Worm (Caenorhabditis elegans) whole organism, L4/young adult: ENCODE results near the gene fbxa-213.

ENCODE experiments used
- W03F9.2 ChIP-seq: fragments of 150-350 bp; optimal IDR thresholded peaks from 2 replicates; lab custom pipeline; 2014; ENCODE audit warnings: missing biosample characterization, missing genetic modification characterization
- him-1 ChIP-seq: sonication (generic microtip); optimal IDR thresholded peaks from 2 replicates; lab custom pipeline; 2016; ENCODE audit warnings: missing genotype, missing genetic modification reagents, missing genetic modification characterization, missing compliant biosample characterization

- TF ChIP-seq W03F9.2 (tag; lab: Kevin White, UChicago) (no peak), him-1 (no peak)
These were observed 15.2 kb downstream of the fbxa-213 start, which contains the start of gene R10E8.2 for ce11 chrV:18253494-18253893.
